Fruit fly (Drosophila melanogaster) whole organism, embryonic: ENCODE data around the gene CG43331.
A peak's percentile ranks its signal among the peaks of the same experiment; 100 is the strongest.

Source experiments
- Adf1 ChIP-seq: fragments of 200-800 bp; sonication (Bioruptor generic); IDR thresholded peaks from 2 replicates; pipeline ENCODE4 v1.3.6; 2022; ENCODE audit warnings: missing biosample characterization, missing genetic modification characterization
- Aef1 ChIP-seq: fragments of 200-800 bp; sonication (Bioruptor generic); IDR thresholded peaks from 3 replicates; pipeline ENCODE4 v1.3.6; 2022; ENCODE audit warnings: missing biosample characterization, missing genetic modification characterization
- CG2678 ChIP-seq: fragments of 200-800 bp; sonication (Bioruptor generic); optimal IDR thresholded peaks from 3 replicates; lab custom pipeline; 2019; ENCODE audit warnings: missing biosample characterization, mild to moderate bottlenecking, missing genetic modification characterization, moderate library complexity
- CG31388 ChIP-seq: fragments of 200-800 bp; sonication (Bioruptor generic); optimal IDR thresholded peaks from 2 replicates; lab custom pipeline; 2016; ENCODE audit warnings: missing biosample characterization, missing genetic modification characterization
- CG4854 ChIP-seq: fragments of 200-800 bp; sonication (Bioruptor generic); optimal IDR thresholded peaks from 2 replicates; lab custom pipeline; 2016; ENCODE audit warnings: missing biosample characterization, missing genetic modification characterization, inconsistent platforms
- YL-1 ChIP-seq: fragments of 200-800 bp; sonication (Bioruptor generic); optimal IDR thresholded peaks from 3 replicates; lab custom pipeline; 2017; ENCODE audit warnings: missing biosample characterization, mild to moderate bottlenecking, missing genetic modification characterization
- gro ChIP-seq: fragments of 200-800 bp; sonication (Bioruptor generic); optimal IDR thresholded peaks from 2 replicates; lab custom pipeline; 2016; ENCODE audit warnings: missing biosample characterization, missing genetic modification characterization
- gsb-n ChIP-seq: fragments of 200-800 bp; sonication (Bioruptor generic); optimal IDR thresholded peaks from 3 replicates; lab custom pipeline; 2018; ENCODE audit warnings: missing biosample characterization, mild to moderate bottlenecking, missing genetic modification characterization
- kni ChIP-seq: fragments of 200-800 bp; sonication (Bioruptor generic); optimal IDR thresholded peaks from 3 replicates; lab custom pipeline; 2017; ENCODE audit warnings: mild to moderate bottlenecking, missing biosample characterization, missing genetic modification reagents, missing genetic modification characterization
- pfk ChIP-seq: fragments of 200-800 bp; sonication (Bioruptor generic); optimal IDR thresholded peaks from 2 replicates; lab custom pipeline; 2018; ENCODE audit warnings: missing biosample characterization, mild to moderate bottlenecking, missing genetic modification characterization, moderate library complexity
- ro ChIP-seq: fragments of 200-800 bp; sonication (Bioruptor generic); IDR thresholded peaks from 2 replicates; pipeline ENCODE4 v1.3.6; 2022; ENCODE audit warnings: missing biosample characterization, missing genetic modification characterization
- sc ChIP-seq, 3 experiments: fragments of >200 bp in 2 of 3; fragments of 200-800 bp in 1 of 3; sonication (Bioruptor generic) in 1 of 3; optimal IDR thresholded peaks; 2 replicates in 2 of 3; 3 replicates in 1 of 3; lab custom pipeline; 2017; ENCODE audit warnings: mild to moderate bottlenecking in 1 of 3, missing biosample characterization in 1 of 3, missing genetic modification characterization in 1 of 3, missing genetic modification reagents in 1 of 3
- sqz ChIP-seq: fragments of 200-800 bp; sonication (Bioruptor generic); optimal IDR thresholded peaks from 3 replicates; lab custom pipeline; 2018; ENCODE audit warnings: missing biosample characterization, mild to moderate bottlenecking, missing genetic modification characterization
- vnd ChIP-seq: fragments of 200-800 bp; sonication (Bioruptor generic); IDR thresholded peaks from 3 replicates; pipeline ENCODE4 v1.3.6; 2022; ENCODE audit warnings: missing biosample characterization, missing genetic modification characterization; ENCODE audit not compliant: partially characterized antibody

DNA sequence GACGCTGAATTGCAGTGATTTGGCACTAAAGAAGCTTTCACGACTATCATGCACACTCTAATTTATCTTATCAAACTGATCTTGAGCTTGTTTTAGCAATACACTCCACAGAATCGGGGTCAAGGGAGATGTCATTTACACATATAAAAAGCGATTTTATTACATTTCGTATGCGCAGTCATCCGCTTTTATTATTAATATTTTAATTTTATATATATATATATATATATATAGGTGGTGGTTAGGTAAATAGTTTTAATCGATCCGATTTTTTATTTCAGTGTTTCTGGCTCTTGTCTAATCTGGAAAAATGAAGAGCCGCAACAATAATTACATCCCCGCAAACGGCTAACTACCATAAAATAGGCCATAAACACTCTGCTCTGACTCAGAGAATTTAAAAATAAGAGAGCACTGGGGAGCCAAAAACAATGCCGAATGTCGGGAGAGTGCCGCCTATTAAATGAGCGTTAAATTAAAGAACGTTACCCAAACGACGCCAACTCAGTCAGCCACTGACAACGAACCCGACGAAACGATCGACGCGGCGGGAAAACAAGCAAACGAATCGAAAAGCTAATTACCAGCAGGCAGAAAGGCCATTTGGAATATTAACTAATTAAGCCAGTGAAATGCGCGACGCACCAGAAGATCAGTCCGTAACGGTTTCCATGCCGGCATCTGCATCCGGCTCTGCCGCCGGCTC, 31.9 kb downstream of the CG43331 start:
- TF ChIP-seq gro (GFP tag; lab: Kevin White, UChicago) (no peak), CG4854 (no peak), sc (optimal IDR thresholded peaks at IDR 0.05; lab: Kevin White, UChicago) (no peak), sc (GFP tag; optimal IDR thresholded peaks at IDR 0.05; lab: Kevin White, UChicago) (no peak), ro (GFP tag; lab: Robert Waterston, UW) (no peak), Aef1 (GFP tag; lab: Robert Waterston, UW) (peak; percentile 57), pfk (GFP tag; lab: Kevin White, UChicago) (no peak), gsb-n (no peak), YL-1 (GFP tag; lab: Kevin White, UChicago) (no peak), sqz (no peak), kni (GFP tag; lab: Kevin White, UChicago) (no peak), vnd (no peak), CG31388 (GFP tag; lab: Kevin White, UChicago) (no peak), CG2678 (tag; lab: Kevin White, UChicago) (peak; percentile 81), Adf1 (GFP tag; lab: Robert Waterston, UW) (no peak)
